Worm (Caenorhabditis elegans) whole organism, L1 larva: ENCODE data around the gene E02C12.11.
A peak's percentile ranks its signal among the peaks of the same experiment; 100 is the strongest.

Experiments
- C04F5.9 ChIP-seq: sonication (generic microtip); optimal IDR thresholded peaks from 2 replicates; lab custom pipeline; 2016; ENCODE audit warnings: missing genetic modification characterization, missing compliant biosample characterization
- ama-1 ChIP-seq: fragments of 150-350 bp; optimal IDR thresholded peaks from 2 replicates; lab custom pipeline; 2014
- ceh-82 ChIP-seq, 3 experiments: fragments of 150-350 bp in 1 of 3; sonication (generic microtip) in 2 of 3; optimal IDR thresholded peaks; 2 replicates each; lab custom pipeline; 2014 to 2017; ENCODE audit warnings: missing biosample characterization in 3 of 3, missing genetic modification characterization in 3 of 3
- ces-1 ChIP-seq: fragments of 150-350 bp; optimal IDR thresholded peaks from 2 replicates; lab custom pipeline; 2014; ENCODE audit warnings: missing biosample characterization, missing genetic modification reagents, missing genetic modification characterization
- ets-5 ChIP-seq: fragments of 200-800 bp; sonication (Bioruptor generic); IDR thresholded peaks from 2 replicates; pipeline ENCODE4 v1.3.6; 2022; ENCODE audit warnings: missing genetic modification characterization, missing compliant biosample characterization
- grh-1 ChIP-seq: fragments of 200-800 bp; sonication (Bioruptor generic); IDR thresholded peaks from 2 replicates; pipeline ENCODE4 v1.3.6; 2022; ENCODE audit warnings: missing genetic modification reagents, missing genetic modification characterization, missing compliant biosample characterization
- nhr-11 ChIP-seq: fragments of 150-350 bp; optimal IDR thresholded peaks from 2 replicates; lab custom pipeline; 2014; ENCODE audit warnings: missing biosample characterization, missing genetic modification characterization
- nhr-12 ChIP-seq: sonication (generic microtip); optimal IDR thresholded peaks from 2 replicates; lab custom pipeline; 2017; ENCODE audit warnings: missing biosample characterization, missing genetic modification characterization
- nhr-85 ChIP-seq: sonication (generic microtip); peaks from one replicate; lab custom pipeline; 2016; ENCODE audit warnings: missing genetic modification characterization, inconsistent platforms, missing compliant biosample characterization
- nhr-90 ChIP-seq: sonication (generic microtip); optimal IDR thresholded peaks from 2 replicates; lab custom pipeline; 2016; ENCODE audit warnings: mild to moderate bottlenecking, missing genetic modification characterization, missing compliant biosample characterization; ENCODE audit not compliant: poor library complexity
- pqm-1 ChIP-seq: sonication (generic microtip); optimal IDR thresholded peaks from 3 replicates; lab custom pipeline; 2017; ENCODE audit warnings: missing biosample characterization, missing genetic modification characterization
- unc-130 ChIP-seq: fragments of 150-350 bp; optimal IDR thresholded peaks from 2 replicates; lab custom pipeline; 2017; ENCODE audit warnings: missing biosample characterization, missing genetic modification characterization, inconsistent platforms
- unc-62 ChIP-seq: fragments of 150-350 bp; optimal IDR thresholded peaks from 2 replicates; lab custom pipeline; 2014; ENCODE audit warnings: missing biosample characterization, missing genetic modification reagents, missing genetic modification characterization
- zag-1 ChIP-seq: fragments of 150-350 bp; optimal IDR thresholded peaks from 2 replicates; lab custom pipeline; 2014; ENCODE audit warnings: missing biosample characterization, missing genetic modification characterization

DNA sequence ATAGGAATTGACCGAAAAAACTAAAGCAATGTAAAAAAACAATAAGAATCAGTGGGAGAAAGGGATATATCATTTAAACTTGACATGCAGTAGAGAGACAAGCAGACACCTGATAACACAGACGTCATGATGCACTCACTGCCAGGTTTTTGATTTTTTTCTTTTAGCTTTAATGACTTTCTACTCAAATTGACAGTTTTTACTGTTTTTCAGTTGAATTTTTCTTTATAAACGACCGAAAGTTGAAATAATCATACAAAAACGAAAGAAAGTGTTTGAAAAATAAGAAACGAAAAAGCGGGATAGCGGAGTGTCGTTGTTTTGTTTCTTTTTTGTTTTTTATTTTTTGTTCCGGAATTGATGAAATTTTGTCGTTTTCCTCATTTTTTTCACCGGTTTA is 45.5 kb downstream of the E02C12.11 start, which contains the start of gene ucp-4:
- TF ChIP-seq pqm-1 (tag; lab: Kevin White, UChicago) (no peak), ceh-82 (tag; optimal IDR thresholded peaks at IDR 0.05; lab: Kevin White, UChicago) (no peak), nhr-85 (peak; percentile 11), ama-1 (lab: Kevin White, UChicago) (no peak), nhr-12 (tag; lab: Kevin White, UChicago) (no peak), unc-62 (GFP tag; lab: Kevin White, UChicago) (no peak), ces-1 (no peak), ets-5 (no peak), zag-1 (tag; lab: Kevin White, UChicago) (no peak), nhr-11 (tag; lab: Kevin White, UChicago) (no peak), grh-1 (no peak), C04F5.9 (tag; lab: Kevin White, UChicago) (no peak), nhr-90 (no peak), unc-130 (no peak)
